Worm (Caenorhabditis elegans): ENCODE results near the gene srg-13.

Gene srg-13

DNA sequence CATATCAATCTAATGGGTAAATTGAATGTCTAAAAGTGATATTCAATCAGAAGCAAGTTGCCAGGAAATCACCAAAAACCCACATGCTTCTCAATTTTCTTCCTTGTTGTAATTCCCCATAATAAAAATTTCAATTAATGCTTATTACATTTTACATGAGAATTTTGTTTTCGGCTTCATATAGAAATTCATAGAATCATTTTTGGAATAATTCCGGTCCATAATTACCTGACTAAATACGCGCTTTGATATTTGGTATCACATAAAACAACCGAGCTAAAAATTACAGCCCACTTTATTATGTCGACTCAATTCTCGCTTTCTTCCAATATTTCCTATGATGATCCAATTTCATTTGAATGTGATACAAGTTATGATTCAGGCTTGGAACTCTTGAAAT is at the start of gene srg-13:
srg-13 (plus strand) TSS at position 301 of the 400 bp plus-strand sequence.
- TF ChIP-seq ztf-23 (GFP tag; IDR thresholded peaks at IDR 0.05) = no peak
- TF ChIP-seq ref-1 (GFP tag; conservative IDR thresholded peaks at IDR 0.05) = no peak
- no peak for TF ChIP-seq flt-1 (GFP tag; IDR thresholded peaks at IDR 0.05)
- no peak for TF ChIP-seq cog-1 (tag; optimal IDR thresholded peaks at IDR 0.05)
- no peak for TF ChIP-seq ztf-29 (GFP tag; IDR thresholded peaks at IDR 0.05)
- no peak for TF ChIP-seq T22C8.4 (GFP tag; IDR thresholded peaks at IDR 0.05)

ce11 chrIII:4622375-4623130 is 49.5 kb upstream of the srg-13 start, which contains the start of gene lron-5:
lron-5 (plus strand) TSS chrIII:4623029.
- TF ChIP-seq ref-1 (GFP tag; conservative IDR thresholded peaks at IDR 0.05) (no peak), cog-1 (tag; optimal IDR thresholded peaks at IDR 0.05) (no peak), ztf-23 (GFP tag; IDR thresholded peaks at IDR 0.05) (no peak), tab-1 (GFP tag; IDR thresholded peaks at IDR 0.05) (no peak), klf-2 (GFP tag; conservative IDR thresholded peaks at IDR 0.05) (no peak), med-1 (GFP tag; optimal IDR thresholded peaks at IDR 0.05; ENCODE audit: insufficient read depth) (no peak), T22C8.4 (GFP tag; IDR thresholded peaks at IDR 0.05) (no peak), ztf-29 (GFP tag; IDR thresholded peaks at IDR 0.05) (no peak), flt-1 (GFP tag; IDR thresholded peaks at IDR 0.05) (no peak)

- TF ChIP-seq T22C8.4 (GFP tag; IDR thresholded peaks at IDR 0.05) (no peak), ref-1 (GFP tag; conservative IDR thresholded peaks at IDR 0.05) (no peak), tab-1 (GFP tag; IDR thresholded peaks at IDR 0.05) (no peak), flt-1 (GFP tag; IDR thresholded peaks at IDR 0.05) (no peak), klf-2 (GFP tag; conservative IDR thresholded peaks at IDR 0.05) (no peak), med-1 (GFP tag; optimal IDR thresholded peaks at IDR 0.05; ENCODE audit: insufficient read depth) (no peak), ztf-29 (GFP tag; IDR thresholded peaks at IDR 0.05) (no peak), cog-1 (tag; optimal IDR thresholded peaks at IDR 0.05) (no peak), ztf-23 (GFP tag; IDR thresholded peaks at IDR 0.05) (no peak)
Measured at ce11 chrIII:4626148-4626922, 45.7 kb upstream of the srg-13 start.

DNA sequence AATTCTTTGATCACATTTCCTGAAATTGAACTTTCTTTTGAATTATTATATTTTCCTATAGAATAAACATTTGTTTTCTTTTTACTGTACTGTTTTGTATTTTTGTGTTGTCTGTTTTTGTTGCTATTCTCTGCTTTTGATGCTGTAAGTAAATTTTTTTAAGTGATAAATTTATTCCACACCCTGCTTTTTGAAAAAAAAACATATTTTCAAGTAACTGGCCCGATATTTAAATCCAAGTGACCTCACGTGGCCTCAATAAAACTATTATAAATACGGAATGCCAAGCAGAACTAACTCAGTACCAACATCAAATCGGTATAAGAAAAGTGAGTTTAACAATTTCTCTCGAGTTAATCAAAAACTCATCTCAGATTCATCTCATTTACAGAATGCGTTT is 43.9 kb upstream of the srg-13 start, which contains the start of gene clec-151:
clec-151 (plus strand) TSS at position 301 of the 400 bp plus-strand sequence.
- no peak for TF ChIP-seq T22C8.4 (GFP tag; IDR thresholded peaks at IDR 0.05)
- no peak for TF ChIP-seq ztf-29 (GFP tag; IDR thresholded peaks at IDR 0.05)
- TF ChIP-seq med-1 (GFP tag; optimal IDR thresholded peaks at IDR 0.05; ENCODE audit: insufficient read depth) = no peak
- TF ChIP-seq tab-1 (GFP tag; IDR thresholded peaks at IDR 0.05) = no peak
- TF ChIP-seq ztf-23 (GFP tag; IDR thresholded peaks at IDR 0.05) = no peak
- no peak for TF ChIP-seq klf-2 (GFP tag; conservative IDR thresholded peaks at IDR 0.05)
- TF ChIP-seq flt-1 (GFP tag; IDR thresholded peaks at IDR 0.05) = no peak
- no peak for TF ChIP-seq cog-1 (tag; optimal IDR thresholded peaks at IDR 0.05)
- no peak for TF ChIP-seq ref-1 (GFP tag; conservative IDR thresholded peaks at IDR 0.05)

DNA sequence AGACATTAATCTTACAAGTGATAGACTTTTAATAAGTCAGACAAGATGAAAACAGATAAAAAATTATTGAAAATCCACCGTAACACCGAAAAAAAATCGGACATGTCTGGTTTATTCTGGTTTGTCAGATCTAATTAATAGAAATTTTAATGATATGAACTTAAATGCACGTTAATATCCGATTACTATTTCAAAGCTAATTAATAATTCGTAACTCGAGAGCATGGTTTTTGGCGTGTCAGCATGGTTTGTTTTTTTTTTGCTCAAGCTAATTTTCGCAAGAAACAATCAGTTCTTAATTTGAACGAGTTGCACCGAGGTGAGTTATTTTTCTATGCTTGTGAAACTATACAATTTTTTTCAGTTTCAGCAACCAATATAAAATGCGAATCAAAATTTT is 37.1 kb upstream of the srg-13 start, which contains the start of gene clec-153:
clec-153 (plus strand) TSS at position 301 of the 400 bp plus-strand sequence.
- no peak for TF ChIP-seq cog-1 (tag; optimal IDR thresholded peaks at IDR 0.05)
- TF ChIP-seq klf-2 (GFP tag; conservative IDR thresholded peaks at IDR 0.05) = no peak
- TF ChIP-seq ztf-23 (GFP tag; IDR thresholded peaks at IDR 0.05) = no peak
- TF ChIP-seq ref-1 (GFP tag; conservative IDR thresholded peaks at IDR 0.05) = no peak
- no peak for TF ChIP-seq ztf-29 (GFP tag; IDR thresholded peaks at IDR 0.05)
- TF ChIP-seq flt-1 (GFP tag; IDR thresholded peaks at IDR 0.05) = no peak
- TF ChIP-seq T22C8.4 (GFP tag; IDR thresholded peaks at IDR 0.05) = no peak
- TF ChIP-seq med-1 (GFP tag; optimal IDR thresholded peaks at IDR 0.05; ENCODE audit: insufficient read depth) = no peak
- no peak for TF ChIP-seq tab-1 (GFP tag; IDR thresholded peaks at IDR 0.05)

- TF ChIP-seq T22C8.4 (GFP tag; IDR thresholded peaks at IDR 0.05) (no peak), klf-2 (GFP tag; conservative IDR thresholded peaks at IDR 0.05) (no peak), flt-1 (GFP tag; IDR thresholded peaks at IDR 0.05) (no peak), ztf-29 (GFP tag; IDR thresholded peaks at IDR 0.05) (no peak), tab-1 (GFP tag; IDR thresholded peaks at IDR 0.05) (no peak), ref-1 (GFP tag; conservative IDR thresholded peaks at IDR 0.05) (no peak)
Measured at ce11 chrIII:4643262-4643661, 28.8 kb upstream of the srg-13 start, which contains the start of gene pfas-1. pfas-1 (minus strand) TSS chrIII:4643310.

- TF ChIP-seq ztf-23 (GFP tag; IDR thresholded peaks at IDR 0.05) (no peak), cog-1 (tag; optimal IDR thresholded peaks at IDR 0.05) (no peak), med-1 (GFP tag; optimal IDR thresholded peaks at IDR 0.05; ENCODE audit: insufficient read depth) (no peak), flt-1 (GFP tag; IDR thresholded peaks at IDR 0.05) (no peak), T22C8.4 (GFP tag; IDR thresholded peaks at IDR 0.05) (no peak), ref-1 (GFP tag; conservative IDR thresholded peaks at IDR 0.05) (no peak), klf-2 (GFP tag; conservative IDR thresholded peaks at IDR 0.05) (no peak), tab-1 (GFP tag; IDR thresholded peaks at IDR 0.05) (no peak), ztf-29 (GFP tag; IDR thresholded peaks at IDR 0.05) (no peak)
Measured at ce11 chrIII:4646246-4646645, 25.8 kb upstream of the srg-13 start, which contains the start of gene pqn-29. pqn-29 (minus strand) TSS chrIII:4646346.

- TF ChIP-seq flt-1 (GFP tag; IDR thresholded peaks at IDR 0.05) (no peak), ztf-29 (GFP tag; IDR thresholded peaks at IDR 0.05) (no peak), tab-1 (GFP tag; IDR thresholded peaks at IDR 0.05) (no peak), ref-1 (GFP tag; conservative IDR thresholded peaks at IDR 0.05) (no peak), T22C8.4 (GFP tag; IDR thresholded peaks at IDR 0.05) (no peak), cog-1 (tag; optimal IDR thresholded peaks at IDR 0.05) (no peak), klf-2 (GFP tag; conservative IDR thresholded peaks at IDR 0.05) (no peak), med-1 (GFP tag; optimal IDR thresholded peaks at IDR 0.05; ENCODE audit: insufficient read depth) (no peak), ztf-23 (GFP tag; IDR thresholded peaks at IDR 0.05) (no peak)
Measured at ce11 chrIII:4647341-4647740, 24.7 kb upstream of the srg-13 start.

DNA sequence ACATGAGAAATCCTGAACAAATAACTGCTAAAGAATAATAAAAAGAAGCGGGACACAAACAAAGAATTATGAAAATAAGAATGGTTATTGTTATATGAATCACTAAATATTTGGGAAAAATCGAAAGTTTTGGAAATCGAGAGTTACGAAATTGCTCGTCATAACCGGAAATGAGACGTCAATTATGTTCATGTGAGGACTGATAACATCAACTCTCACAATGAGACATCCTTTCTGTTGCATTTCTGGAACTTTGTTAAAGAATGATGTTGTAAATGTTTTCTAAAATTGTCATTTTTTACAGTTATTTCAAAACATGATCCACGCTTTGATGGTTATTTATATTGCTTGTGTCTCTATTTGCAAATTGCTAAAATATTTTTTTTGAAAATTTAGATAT is 24.2 kb upstream of the srg-13 start, which contains the start of gene T23F11.6:
T23F11.6 (minus strand) TSS at position 45 of the 400 bp plus-strand sequence.
- no peak for TF ChIP-seq med-1 (GFP tag; optimal IDR thresholded peaks at IDR 0.05; ENCODE audit: insufficient read depth)
- no peak for TF ChIP-seq flt-1 (GFP tag; IDR thresholded peaks at IDR 0.05)
- TF ChIP-seq ztf-29 (GFP tag; IDR thresholded peaks at IDR 0.05) = no peak
- TF ChIP-seq cog-1 (tag; optimal IDR thresholded peaks at IDR 0.05) = no peak
- no peak for TF ChIP-seq tab-1 (GFP tag; IDR thresholded peaks at IDR 0.05)
- no peak for TF ChIP-seq T22C8.4 (GFP tag; IDR thresholded peaks at IDR 0.05)
- no peak for TF ChIP-seq ref-1 (GFP tag; conservative IDR thresholded peaks at IDR 0.05)
- no peak for TF ChIP-seq ztf-23 (GFP tag; IDR thresholded peaks at IDR 0.05)
- no peak for TF ChIP-seq klf-2 (GFP tag; conservative IDR thresholded peaks at IDR 0.05)

Measured in whole organism, midembryonic.